Worm (Caenorhabditis elegans) whole organism, midembryonic: ENCODE results near the gene col-151.

Experiments used
- T22C8.4 ChIP-seq: fragments of 200-800 bp; sonication (Bioruptor generic); IDR thresholded peaks from 2 replicates; pipeline ENCODE4 v1.3.6; 2022; ENCODE audit warnings: missing genetic modification characterization, missing compliant biosample characterization
- flt-1 ChIP-seq: fragments of 200-800 bp; sonication (Bioruptor generic); IDR thresholded peaks from 2 replicates; pipeline ENCODE4 v1.3.6; 2022; ENCODE audit warnings: missing genetic modification characterization, missing compliant biosample characterization
- klf-2 ChIP-seq: fragments of 200-800 bp; sonication (Bioruptor generic); conservative IDR thresholded peaks from 2 replicates; pipeline ENCODE4 v1.3.6; 2022; ENCODE audit warnings: missing genetic modification reagents, missing genetic modification characterization, missing compliant biosample characterization
- ref-1 ChIP-seq: fragments of 200-800 bp; sonication (Bioruptor generic); conservative IDR thresholded peaks from 2 replicates; pipeline ENCODE4 v1.3.6; 2022; ENCODE audit warnings: missing genetic modification reagents, missing genetic modification characterization, missing compliant biosample characterization
- ztf-29 ChIP-seq: fragments of 200-800 bp; sonication (Bioruptor generic); IDR thresholded peaks from 2 replicates; pipeline ENCODE4 v1.3.6; 2022; ENCODE audit warnings: missing genetic modification reagents, missing genetic modification characterization, missing compliant biosample characterization

DNA sequence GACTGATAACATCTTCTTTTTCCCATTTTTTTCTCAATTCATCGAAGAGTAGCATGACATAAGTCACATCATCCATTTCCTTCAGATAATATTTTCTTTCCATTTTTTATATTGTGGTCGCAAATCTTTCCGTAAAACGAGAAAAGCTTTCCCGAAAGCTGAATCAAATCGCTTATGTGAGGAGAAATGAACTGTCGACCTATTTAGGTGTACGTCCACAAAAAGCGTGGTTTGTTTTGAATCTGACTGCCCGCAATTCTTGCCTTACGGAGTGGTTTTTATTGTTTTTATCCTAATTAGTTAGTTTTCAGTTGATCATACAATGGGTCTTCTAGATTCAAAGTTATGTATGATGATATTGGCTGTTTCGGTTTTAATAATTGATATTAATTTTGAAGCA is 36.8 kb downstream of the col-151 start, which contains the start of gene ttll-15:
- TF ChIP-seq T22C8.4 (GFP tag; lab: Robert Waterston, UW) (no peak), klf-2 (GFP tag; lab: Robert Waterston, UW) (no peak), ztf-29 (no peak), ref-1 (GFP tag; lab: Robert Waterston, UW) (no peak), flt-1 (no peak)
